Fruit fly (Drosophila melanogaster) whole organism, embryonic: ENCODE results near the gene Pi4KIIalpha.

ENCODE experiments used
- Asciz ChIP-seq: fragments of 200-800 bp; sonication (Bioruptor generic); optimal IDR thresholded peaks from 2 replicates; lab custom pipeline; 2017; ENCODE audit warnings: missing biosample characterization, mild to moderate bottlenecking, missing genetic modification characterization, missing genetic modification reagents
- B-H2 ChIP-seq: fragments of 200-800 bp; sonication (Bioruptor generic); optimal IDR thresholded peaks from 2 replicates; lab custom pipeline; 2018; ENCODE audit warnings: missing biosample characterization, mild to moderate bottlenecking, missing genetic modification characterization
- C15 ChIP-seq: fragments of 200-800 bp; sonication (Bioruptor generic); IDR thresholded peaks from 3 replicates; pipeline ENCODE4 v1.3.6; 2022; ENCODE audit warnings: missing biosample characterization, missing genetic modification characterization
- CG10462 ChIP-seq: fragments of 200-800 bp; sonication (Bioruptor generic); optimal IDR thresholded peaks from 2 replicates; lab custom pipeline; 2016; ENCODE audit warnings: missing biosample characterization, missing genetic modification characterization
- CG11093 ChIP-seq: fragments of 200-800 bp; sonication (Bioruptor generic); IDR thresholded peaks from 3 replicates; pipeline ENCODE4 v1.3.6; 2022; ENCODE audit warnings: missing biosample characterization, missing genetic modification characterization
- CG11456 ChIP-seq: fragments of 200-800 bp; sonication (Bioruptor generic); IDR thresholded peaks from 3 replicates; pipeline ENCODE4 v1.3.6; 2022; ENCODE audit warnings: missing biosample characterization, missing genetic modification characterization
- CG12744 ChIP-seq: fragments of 200-800 bp; sonication (Bioruptor generic); optimal IDR thresholded peaks from 2 replicates; lab custom pipeline; 2016; ENCODE audit warnings: missing biosample characterization, missing genetic modification characterization
- CG1832 ChIP-seq: fragments of 200-800 bp; sonication (Bioruptor generic); optimal IDR thresholded peaks from 2 replicates; lab custom pipeline; 2017; ENCODE audit warnings: missing biosample characterization, mild to moderate bottlenecking, missing genetic modification characterization, inconsistent platforms
- CG31224 ChIP-seq: fragments of 200-800 bp; sonication (Bioruptor generic); IDR thresholded peaks from 2 replicates; pipeline ENCODE4 v1.3.6; 2022; ENCODE audit warnings: missing biosample characterization, missing genetic modification characterization
- CG31441 ChIP-seq: fragments of 200-800 bp; sonication (Bioruptor generic); IDR thresholded peaks from 2 replicates; pipeline ENCODE4 v1.3.6; 2022; ENCODE audit warnings: missing biosample characterization, missing genetic modification characterization
- CG3163 ChIP-seq: fragments of 200-800 bp; sonication (Bioruptor generic); optimal IDR thresholded peaks from 3 replicates; lab custom pipeline; 2016; ENCODE audit warnings: missing biosample characterization, missing genetic modification characterization
- CG4617 ChIP-seq: fragments of 200-800 bp; sonication (Bioruptor generic); optimal IDR thresholded peaks from 3 replicates; lab custom pipeline; 2016; ENCODE audit warnings: missing biosample characterization, missing genetic modification characterization, borderline replicate concordance
- CG6689 ChIP-seq: fragments of 200-800 bp; sonication (Bioruptor generic); IDR thresholded peaks from 2 replicates; pipeline ENCODE4 v1.3.6; 2022; ENCODE audit warnings: missing biosample characterization, missing genetic modification characterization
- CG8290 ChIP-seq, 3 experiments: fragments of 200-800 bp; sonication (Bioruptor generic); optimal IDR thresholded peaks; 2 replicates each; lab custom pipeline; 2016 to 2019; ENCODE audit warnings: missing biosample characterization in 3 of 3, missing genetic modification characterization in 3 of 3, mild to moderate bottlenecking in 2 of 3, moderate library complexity in 1 of 3
- CG8478 ChIP-seq: fragments of >200 bp; optimal IDR thresholded peaks from 2 replicates; lab custom pipeline; 2018
- CG8924 ChIP-seq: fragments of 200-800 bp; optimal IDR thresholded peaks from 3 replicates; lab custom pipeline; 2019; ENCODE audit warnings: missing biosample characterization, mild to moderate bottlenecking, missing genetic modification characterization, moderate library complexity
- Deaf1 ChIP-seq: fragments of 200-800 bp; optimal IDR thresholded peaks from 3 replicates; lab custom pipeline; 2019; ENCODE audit warnings: missing biosample characterization, mild to moderate bottlenecking, missing genetic modification characterization, moderate library complexity
- HLH4C ChIP-seq: fragments of 200-800 bp; sonication (Bioruptor generic); IDR thresholded peaks from 3 replicates; pipeline ENCODE4 v1.3.6; 2022; ENCODE audit warnings: missing biosample characterization, missing genetic modification characterization; ENCODE audit not compliant: partially characterized antibody
- Mad ChIP-seq: fragments of 200-800 bp; sonication (Bioruptor generic); optimal IDR thresholded peaks from 2 replicates; lab custom pipeline; 2016; ENCODE audit warnings: missing biosample characterization, missing genetic modification characterization
- Med ChIP-seq: fragments of 200-800 bp; sonication (Bioruptor generic); peaks from one replicate; lab custom pipeline; 2016; ENCODE audit warnings: missing biosample characterization, missing genetic modification characterization, mild to moderate bottlenecking, inconsistent platforms, moderate library complexity
- Nf-YC ChIP-seq: fragments of 200-800 bp; optimal IDR thresholded peaks from 3 replicates; lab custom pipeline; 2019; ENCODE audit warnings: missing biosample characterization, mild to moderate bottlenecking, missing genetic modification characterization, moderate library complexity
- Pdp1 ChIP-seq, 2 experiments: fragments of 200-800 bp; sonication (Bioruptor generic); optimal IDR thresholded peaks; 3 replicates each; lab custom pipeline; 2016; ENCODE audit warnings: missing biosample characterization in 2 of 2, missing genetic modification characterization in 2 of 2, mild to moderate bottlenecking in 1 of 2, moderate library complexity in 1 of 2
- Rfx ChIP-seq: fragments of 200-800 bp; sonication (Bioruptor generic); IDR thresholded peaks from 2 replicates; pipeline ENCODE4 v1.3.6; 2022; ENCODE audit warnings: missing biosample characterization, missing genetic modification characterization
- Six4 ChIP-seq: fragments of 200-800 bp; sonication (Bioruptor generic); optimal IDR thresholded peaks from 2 replicates; lab custom pipeline; 2016; ENCODE audit warnings: missing biosample characterization, missing genetic modification characterization
- amos ChIP-seq: fragments of 200-800 bp; sonication (Bioruptor generic); IDR thresholded peaks from 2 replicates; pipeline ENCODE4 v1.3.6; 2022; ENCODE audit warnings: missing biosample characterization, missing genetic modification characterization; ENCODE audit not compliant: partially characterized antibody
- bigmax ChIP-seq: fragments of 200-800 bp; sonication (Bioruptor generic); optimal IDR thresholded peaks from 2 replicates; lab custom pipeline; 2018; ENCODE audit warnings: missing biosample characterization, mild to moderate bottlenecking, missing genetic modification characterization
- caup ChIP-seq: fragments of 200-800 bp; sonication (Bioruptor generic); optimal IDR thresholded peaks from 3 replicates; lab custom pipeline; 2017; ENCODE audit warnings: missing biosample characterization, mild to moderate bottlenecking, missing genetic modification characterization, moderate library complexity; ENCODE audit not compliant: severe bottlenecking
- cwo ChIP-seq: fragments of 200-800 bp; sonication (Bioruptor generic); optimal IDR thresholded peaks from 3 replicates; lab custom pipeline; 2017; ENCODE audit warnings: missing biosample characterization, missing genetic modification characterization, mild to moderate bottlenecking, moderate library complexity, missing genetic modification reagents
- dan ChIP-seq: fragments of 200-800 bp; sonication (Bioruptor generic); IDR thresholded peaks from 2 replicates; pipeline ENCODE4 v1.3.6; 2022; ENCODE audit warnings: missing biosample characterization, missing genetic modification characterization
- ftz-f1 ChIP-seq: fragments of 200-800 bp; sonication (Bioruptor generic); optimal IDR thresholded peaks from 2 replicates; lab custom pipeline; 2016; ENCODE audit warnings: missing biosample characterization, missing genetic modification characterization
- gfzf ChIP-seq: fragments of 200-800 bp; sonication (Bioruptor generic); optimal IDR thresholded peaks from 2 replicates; lab custom pipeline; 2016; ENCODE audit warnings: missing biosample characterization, mild to moderate bottlenecking, missing genetic modification characterization, moderate library complexity
- grau ChIP-seq: fragments of 200-800 bp; optimal IDR thresholded peaks from 3 replicates; lab custom pipeline; 2019; ENCODE audit warnings: missing biosample characterization, mild to moderate bottlenecking, missing genetic modification characterization, moderate library complexity
- hbn ChIP-seq: fragments of 200-800 bp; sonication (Bioruptor generic); IDR thresholded peaks from 2 replicates; pipeline ENCODE4 v1.3.6; 2022; ENCODE audit warnings: missing biosample characterization, missing genetic modification characterization; ENCODE audit not compliant: partially characterized antibody
- jumu ChIP-seq: fragments of 200-800 bp; sonication (Bioruptor generic); optimal IDR thresholded peaks from 3 replicates; lab custom pipeline; 2016; ENCODE audit warnings: missing biosample characterization, missing genetic modification characterization
- mirr ChIP-seq: fragments of 200-800 bp; sonication (Bioruptor generic); optimal IDR thresholded peaks from 3 replicates; lab custom pipeline; 2018; ENCODE audit warnings: missing biosample characterization, mild to moderate bottlenecking, missing genetic modification characterization
- nom ChIP-seq: fragments of 200-800 bp; sonication (Bioruptor generic); optimal IDR thresholded peaks from 2 replicates; lab custom pipeline; 2017; ENCODE audit warnings: missing biosample characterization, missing genetic modification characterization, mild to moderate bottlenecking, moderate library complexity, missing genetic modification reagents
- odd ChIP-seq: fragments of 200-800 bp; sonication (Bioruptor generic); optimal IDR thresholded peaks from 2 replicates; lab custom pipeline; 2017; ENCODE audit warnings: missing biosample characterization, mild to moderate bottlenecking, missing genetic modification characterization
- pho ChIP-seq: fragments of 200-800 bp; sonication (Bioruptor generic); optimal IDR thresholded peaks from 2 replicates; lab custom pipeline; 2016; ENCODE audit warnings: missing biosample characterization, missing genetic modification characterization
- phol ChIP-seq: fragments of 200-800 bp; sonication (Bioruptor generic); optimal IDR thresholded peaks from 3 replicates; lab custom pipeline; 2018; ENCODE audit warnings: missing biosample characterization, mild to moderate bottlenecking, missing genetic modification characterization, moderate library complexity
- pzg ChIP-seq: fragments of 200-800 bp; sonication (Bioruptor generic); optimal IDR thresholded peaks from 3 replicates; lab custom pipeline; 2018; ENCODE audit warnings: missing biosample characterization, mild to moderate bottlenecking, missing genetic modification characterization, moderate library complexity
- sc ChIP-seq, 3 experiments: fragments of >200 bp in 2 of 3; fragments of 200-800 bp in 1 of 3; sonication (Bioruptor generic) in 1 of 3; optimal IDR thresholded peaks; 2 replicates in 2 of 3; 3 replicates in 1 of 3; lab custom pipeline; 2017; ENCODE audit warnings: mild to moderate bottlenecking in 1 of 3, missing biosample characterization in 1 of 3, missing genetic modification characterization in 1 of 3, missing genetic modification reagents in 1 of 3
- sd ChIP-seq: fragments of 200-800 bp; sonication (Bioruptor generic); optimal IDR thresholded peaks from 3 replicates; lab custom pipeline; 2018; ENCODE audit warnings: missing biosample characterization, mild to moderate bottlenecking, missing genetic modification characterization, moderate library complexity
- seq ChIP-seq: fragments of 200-800 bp; sonication (Bioruptor generic); IDR thresholded peaks from 2 replicates; pipeline ENCODE4 v1.3.6; 2022; ENCODE audit warnings: missing biosample characterization, missing genetic modification characterization
- sr ChIP-seq: fragments of 200-800 bp; sonication (Bioruptor generic); IDR thresholded peaks from 3 replicates; pipeline ENCODE4 v1.3.6; 2022; ENCODE audit warnings: missing biosample characterization, missing genetic modification characterization
- trh ChIP-seq: fragments of 200-800 bp; sonication (Bioruptor generic); optimal IDR thresholded peaks from 2 replicates; lab custom pipeline; 2016; ENCODE audit warnings: missing biosample characterization, missing genetic modification characterization
- tx ChIP-seq: fragments of 200-800 bp; sonication (Bioruptor generic); optimal IDR thresholded peaks from 2 replicates; lab custom pipeline; 2016; ENCODE audit warnings: missing biosample characterization, missing genetic modification characterization
- unc-4 ChIP-seq: fragments of 200-800 bp; sonication (Bioruptor generic); IDR thresholded peaks from 2 replicates; pipeline ENCODE4 v1.3.6; 2022; ENCODE audit warnings: missing biosample characterization, missing genetic modification characterization; ENCODE audit not compliant: partially characterized antibody
- usp ChIP-seq: fragments of >200 bp; optimal IDR thresholded peaks from 2 replicates; lab custom pipeline; 2017; ENCODE audit warnings: missing biosample characterization, missing genetic modification characterization
- wor ChIP-seq: fragments of 200-800 bp; sonication (Bioruptor generic); IDR thresholded peaks from 2 replicates; pipeline ENCODE4 v1.3.6; 2022; ENCODE audit warnings: missing biosample characterization, missing genetic modification characterization

The Pi4KIIalpha gene

DNA sequence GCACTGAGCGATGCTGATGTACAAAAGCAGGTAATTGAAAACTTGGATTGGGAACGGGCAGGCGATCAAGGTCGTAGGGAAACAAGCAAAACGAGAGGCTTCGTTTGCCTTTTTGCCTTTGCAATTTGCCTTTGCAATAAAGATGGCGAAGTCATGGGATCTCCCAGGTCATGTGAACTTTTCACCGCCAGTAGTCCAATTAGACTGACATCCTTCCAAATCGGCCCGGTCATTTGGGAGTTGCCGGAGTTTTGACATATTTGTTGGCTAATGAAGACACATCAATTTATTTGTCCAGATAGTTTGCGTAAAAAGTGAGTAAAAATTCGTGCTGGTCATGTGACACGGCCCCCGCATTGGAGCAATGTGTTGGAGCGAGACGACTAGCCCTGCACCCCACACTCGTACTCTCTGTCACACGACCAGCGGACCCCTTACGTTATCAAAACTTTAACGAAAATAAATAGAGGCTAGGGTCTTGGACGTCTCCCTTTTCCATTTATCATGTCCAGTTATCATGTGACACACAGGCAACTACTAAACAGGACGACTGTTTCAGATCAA lies 28.6 kb upstream of the Pi4KIIalpha start (continued):
- TF ChIP-seq Deaf1 (tag; lab: Kevin White, UChicago) (peak; percentile 41), caup (GFP tag; lab: Kevin White, UChicago) (no peak), Asciz (GFP tag; lab: Kevin White, UChicago) (no peak), usp (no peak), unc-4 (GFP tag; lab: Robert Waterston, UW) (no peak), Med (GFP tag; lab: Kevin White, UChicago) (peak; percentile 73), CG1832 (GFP tag; lab: Kevin White, UChicago) (no peak), hbn (GFP tag; lab: Robert Waterston, UW) (no peak), ftz-f1 (peak; percentile 63), phol (tag; lab: Kevin White, UChicago) (peak; percentile 28), CG8290 (GFP tag; optimal IDR thresholded peaks at IDR 0.05; lab: Kevin White, UChicago) (no peak), CG8290 (tag; optimal IDR thresholded peaks at IDR 0.05; lab: Kevin White, UChicago) (peak in 1 of 2 experiments; percentile 19), cwo (peak; percentile 79), CG10462 (GFP tag; lab: Kevin White, UChicago) (no peak), dan (GFP tag; lab: Robert Waterston, UW) (no peak), Nf-YC (tag; lab: Kevin White, UChicago) (peak; percentile 63), Mad (no peak), sd (tag; lab: Kevin White, UChicago) (no peak), CG6689 (GFP tag; lab: Robert Waterston, UW) (no peak), nom (GFP tag; lab: Kevin White, UChicago) (no peak), B-H2 (GFP tag; lab: Kevin White, UChicago) (peak; percentile 28), pzg (GFP tag; lab: Kevin White, UChicago) (no peak), CG4617 (peak; percentile 47), amos (GFP tag; lab: Robert Waterston, UW) (peak; percentile 33; the same call in 1 of the 2 replicates), Pdp1 (GFP tag; optimal IDR thresholded peaks at IDR 0.05; lab: Kevin White, UChicago) (peak in 1 of 2 experiments; percentile 64), trh (GFP tag; lab: Kevin White, UChicago) (no peak), Rfx (GFP tag; lab: Robert Waterston, UW) (no peak), CG31441 (no peak), CG11093 (no peak), grau (no peak), tx (no peak), mirr (GFP tag; lab: Kevin White, UChicago) (peak; percentile 24), HLH4C (GFP tag; lab: Robert Waterston, UW) (peak; percentile 45; the same call in 1 of the 3 replicates), seq (GFP tag; lab: Robert Waterston, UW) (no peak), jumu (GFP tag; lab: Kevin White, UChicago) (no peak), CG3163 (GFP tag; lab: Kevin White, UChicago) (no peak), sc (optimal IDR thresholded peaks at IDR 0.05; lab: Kevin White, UChicago) (no peak), sc (GFP tag; optimal IDR thresholded peaks at IDR 0.05; lab: Kevin White, UChicago) (no peak), CG11456 (GFP tag; lab: Robert Waterston, UW) (no peak), CG8478 (lab: Kevin White, UChicago) (peak; percentile 17), pho (GFP tag; lab: Kevin White, UChicago) (no peak), gfzf (GFP tag; lab: Kevin White, UChicago) (no peak), wor (no peak), sr (GFP tag; lab: Robert Waterston, UW) (peak; percentile 67; the same call in 2 of the 3 replicates), bigmax (peak; percentile 13), C15 (GFP tag; lab: Robert Waterston, UW) (no peak), Six4 (no peak), CG12744 (no peak), odd (GFP tag; lab: Kevin White, UChicago) (no peak), CG31224 (no peak), CG8924 (tag; lab: Kevin White, UChicago) (no peak)
